Fruit fly (Drosophila melanogaster): Measurements from ENCODE around the gene Ankle2.

DNA sequence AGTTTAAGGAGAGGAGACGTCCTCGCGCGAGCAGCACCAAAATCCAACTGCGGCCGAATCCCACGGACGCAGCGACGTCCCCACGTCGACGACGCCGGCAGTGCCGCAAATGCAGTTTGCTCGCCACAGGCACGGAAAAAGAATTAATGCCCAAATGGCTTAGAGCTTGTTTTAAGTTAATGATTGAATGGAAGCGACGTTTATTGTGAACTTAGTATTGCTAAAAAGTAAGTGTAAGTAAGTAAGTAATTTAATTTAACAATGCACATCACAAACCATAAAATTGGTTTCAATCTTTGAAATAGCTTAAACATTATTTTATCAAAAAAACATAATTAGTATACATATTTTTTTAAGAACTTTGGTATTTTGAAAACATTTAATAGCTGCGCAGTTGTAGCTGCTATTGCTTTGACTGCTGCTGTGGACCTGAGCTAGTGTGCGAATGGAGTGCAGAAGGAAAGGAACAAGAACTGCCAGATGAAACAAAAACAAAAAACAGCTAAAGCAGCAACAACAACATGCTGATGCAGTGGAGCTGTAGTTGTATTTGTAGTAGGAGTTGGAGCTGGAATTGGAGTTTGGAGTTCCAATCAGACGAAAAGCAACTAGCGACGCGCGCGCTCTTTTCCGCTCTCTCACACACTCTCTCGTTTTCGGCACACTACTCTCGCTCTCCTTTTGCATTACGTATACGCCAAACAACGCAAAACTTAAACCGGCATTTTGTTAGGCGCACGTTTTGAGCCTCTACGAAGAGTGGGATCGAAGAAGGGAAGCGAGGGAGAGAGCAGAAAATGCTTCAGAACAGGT lies 17.7 kb downstream of the Ankle2 start, which contains the start of gene CG43658:
- TF ChIP-seq CTCF (optimal IDR thresholded peaks at IDR 0.05) (no peak), CG8478 (optimal IDR thresholded peaks at IDR 0.05) (no peak)

All from S2 (cell line).